Fruit fly (Drosophila melanogaster) whole organism, embryonic: Measurements from ENCODE around the gene superdeath.

ENCODE experiments used
- ATbp ChIP-seq: fragments of 200-800 bp; sonication (Bioruptor generic); optimal IDR thresholded peaks from 2 replicates; lab custom pipeline; 2017; ENCODE audit warnings: missing biosample characterization, mild to moderate bottlenecking, missing genetic modification characterization, missing genetic modification reagents
- BtbVII ChIP-seq: fragments of 200-800 bp; sonication (Bioruptor generic); optimal IDR thresholded peaks from 3 replicates; lab custom pipeline; 2017; ENCODE audit warnings: missing biosample characterization, mild to moderate bottlenecking, missing genetic modification characterization
- CG10543 ChIP-seq: fragments of 200-800 bp; sonication (Bioruptor generic); optimal IDR thresholded peaks from 3 replicates; lab custom pipeline; 2017; ENCODE audit warnings: missing biosample characterization, mild to moderate bottlenecking, missing genetic modification characterization, moderate library complexity
- CG10565 ChIP-seq: fragments of 200-800 bp; sonication (Bioruptor generic); optimal IDR thresholded peaks from 3 replicates; lab custom pipeline; 2016; ENCODE audit warnings: missing biosample characterization, mild to moderate bottlenecking, missing genetic modification characterization
- CG10979 ChIP-seq: fragments of 200-800 bp; sonication (Bioruptor generic); optimal IDR thresholded peaks from 2 replicates; lab custom pipeline; 2018; ENCODE audit warnings: missing biosample characterization, mild to moderate bottlenecking, missing genetic modification characterization, moderate library complexity
- CG12155 ChIP-seq: fragments of 200-800 bp; sonication (Bioruptor generic); optimal IDR thresholded peaks from 3 replicates; lab custom pipeline; 2016; ENCODE audit warnings: missing biosample characterization, missing genetic modification characterization
- CG13624 ChIP-seq: fragments of 200-800 bp; sonication (Bioruptor generic); optimal IDR thresholded peaks from 2 replicates; lab custom pipeline; 2016; ENCODE audit warnings: missing biosample characterization, missing genetic modification characterization
- CG1603 ChIP-seq: fragments of 200-800 bp; sonication (Bioruptor generic); optimal IDR thresholded peaks from 2 replicates; lab custom pipeline; 2019; ENCODE audit warnings: missing biosample characterization, mild to moderate bottlenecking, missing genetic modification characterization, moderate library complexity
- CG18476 ChIP-seq: fragments of 200-800 bp; sonication (Bioruptor generic); optimal IDR thresholded peaks from 2 replicates; lab custom pipeline; 2016; ENCODE audit warnings: missing biosample characterization, mild to moderate bottlenecking, missing genetic modification characterization
- CG2202 ChIP-seq: fragments of 200-800 bp; sonication (Bioruptor generic); optimal IDR thresholded peaks from 2 replicates; lab custom pipeline; 2018; ENCODE audit warnings: missing biosample characterization, mild to moderate bottlenecking, missing genetic modification characterization
- CG31224 ChIP-seq: fragments of 200-800 bp; sonication (Bioruptor generic); IDR thresholded peaks from 2 replicates; pipeline ENCODE4 v1.3.6; 2022; ENCODE audit warnings: missing biosample characterization, missing genetic modification characterization
- CG32532 ChIP-seq: fragments of 200-800 bp; sonication (Bioruptor generic); IDR thresholded peaks from 2 replicates; pipeline ENCODE4 v1.3.6; 2022; ENCODE audit warnings: missing biosample characterization, missing genetic modification characterization
- CG34376 ChIP-seq: fragments of 200-800 bp; sonication (Bioruptor generic); optimal IDR thresholded peaks from 2 replicates; lab custom pipeline; 2018; ENCODE audit warnings: missing biosample characterization, mild to moderate bottlenecking, missing genetic modification characterization
- CG3726 ChIP-seq: fragments of 200-800 bp; sonication (Bioruptor generic); IDR thresholded peaks from 3 replicates; pipeline ENCODE4, ENCODE4 v1.3.6; 2022; ENCODE audit warnings: missing biosample characterization, missing genetic modification characterization
- CG43689 ChIP-seq: fragments of 200-800 bp; sonication (Bioruptor generic); IDR thresholded peaks from 2 replicates; pipeline ENCODE4 v1.3.6; 2022; ENCODE audit warnings: missing biosample characterization, missing genetic modification characterization
- CG4404 ChIP-seq: fragments of 200-800 bp; sonication (Bioruptor generic); IDR thresholded peaks from 2 replicates; pipeline ENCODE4 v1.3.6; 2022; ENCODE audit warnings: missing biosample characterization, missing genetic modification characterization
- CG7271 ChIP-seq: fragments of 200-800 bp; sonication (Bioruptor generic); optimal IDR thresholded peaks from 2 replicates; lab custom pipeline; 2018; ENCODE audit warnings: missing biosample characterization, mild to moderate bottlenecking, missing genetic modification characterization, moderate library complexity
- CG8359 ChIP-seq: fragments of 200-800 bp; sonication (Bioruptor generic); optimal IDR thresholded peaks from 2 replicates; lab custom pipeline; 2017; ENCODE audit warnings: missing biosample characterization, mild to moderate bottlenecking, missing genetic modification characterization, borderline replicate concordance
- CG8944 ChIP-seq: fragments of 200-800 bp; sonication (Bioruptor generic); optimal IDR thresholded peaks from 3 replicates; lab custom pipeline; 2016; ENCODE audit warnings: missing biosample characterization, missing genetic modification characterization
- Dek ChIP-seq: fragments of 200-800 bp; sonication (Bioruptor generic); optimal IDR thresholded peaks from 3 replicates; lab custom pipeline; 2019; ENCODE audit warnings: missing biosample characterization, mild to moderate bottlenecking, missing genetic modification characterization, moderate library complexity
- Doc3 ChIP-seq: fragments of 200-800 bp; sonication (Bioruptor generic); IDR thresholded peaks from 3 replicates; pipeline ENCODE4 v1.3.6; 2022; ENCODE audit warnings: missing biosample characterization, missing genetic modification characterization; ENCODE audit not compliant: partially characterized antibody
- E2f2 ChIP-seq: fragments of 200-800 bp; sonication (Bioruptor generic); IDR thresholded peaks from 2 replicates; pipeline ENCODE4 v1.3.6; 2022; ENCODE audit warnings: missing biosample characterization, missing genetic modification characterization
- MBD-R2 ChIP-seq: fragments of 200-800 bp; sonication (Bioruptor generic); IDR thresholded peaks from 2 replicates; pipeline ENCODE4 v1.3.6; 2022; ENCODE audit warnings: missing biosample characterization, missing genetic modification characterization
- Mrtf ChIP-seq: fragments of 200-800 bp; sonication (Bioruptor generic); IDR thresholded peaks from 3 replicates; pipeline ENCODE4 v1.3.6; 2022; ENCODE audit warnings: missing biosample characterization, missing genetic modification characterization
- Opbp ChIP-seq: fragments of 200-800 bp; sonication (Bioruptor generic); IDR thresholded peaks from 3 replicates; pipeline ENCODE4 v1.3.6; 2022; ENCODE audit warnings: missing biosample characterization, missing genetic modification characterization; ENCODE audit not compliant: partially characterized antibody
- Sin3A ChIP-seq: fragments of >200 bp; optimal IDR thresholded peaks from 2 replicates; lab custom pipeline; 2018
- Ssrp ChIP-seq: fragments of 200-800 bp; sonication (Bioruptor generic); optimal IDR thresholded peaks from 2 replicates; lab custom pipeline; 2018; ENCODE audit warnings: missing biosample characterization, mild to moderate bottlenecking, missing genetic modification characterization, moderate library complexity
- TFAM ChIP-seq: fragments of 200-800 bp; sonication (Bioruptor generic); optimal IDR thresholded peaks from 2 replicates; lab custom pipeline; 2017; ENCODE audit warnings: missing biosample characterization, missing genetic modification characterization, inconsistent platforms
- Xrp1 ChIP-seq: fragments of 200-800 bp; sonication (Bioruptor generic); IDR thresholded peaks from 2 replicates; pipeline ENCODE4 v1.3.6; 2022; ENCODE audit warnings: missing biosample characterization, missing genetic modification characterization
- YL-1 ChIP-seq: fragments of 200-800 bp; sonication (Bioruptor generic); optimal IDR thresholded peaks from 3 replicates; lab custom pipeline; 2017; ENCODE audit warnings: missing biosample characterization, mild to moderate bottlenecking, missing genetic modification characterization
- aop ChIP-seq: fragments of 200-800 bp; sonication (Bioruptor generic); IDR thresholded peaks from 2 replicates; pipeline ENCODE4 v1.3.6; 2022; ENCODE audit warnings: missing biosample characterization, missing genetic modification characterization
- ara ChIP-seq: fragments of 200-800 bp; sonication (Bioruptor generic); IDR thresholded peaks from 2 replicates; pipeline ENCODE4 v1.3.6; 2022; ENCODE audit warnings: missing biosample characterization, missing genetic modification characterization
- ase ChIP-seq: fragments of 200-800 bp; sonication (Bioruptor generic); IDR thresholded peaks from 3 replicates; pipeline ENCODE4 v1.3.6; 2022; ENCODE audit warnings: missing biosample characterization, missing genetic modification characterization
- cas ChIP-seq: fragments of 200-800 bp; sonication (Bioruptor generic); IDR thresholded peaks from 2 replicates; pipeline ENCODE4 v1.3.6; 2022; ENCODE audit warnings: missing biosample characterization, missing genetic modification characterization
- cg ChIP-seq: fragments of 200-800 bp; sonication (Bioruptor generic); optimal IDR thresholded peaks from 3 replicates; lab custom pipeline; 2019; ENCODE audit warnings: missing biosample characterization, mild to moderate bottlenecking, missing genetic modification characterization, moderate library complexity
- chif ChIP-seq, 2 experiments: fragments of 200-800 bp; sonication (Bioruptor generic); optimal IDR thresholded peaks; 3 replicates each; lab custom pipeline; 2016; ENCODE audit warnings: missing biosample characterization in 2 of 2, missing genetic modification characterization in 2 of 2
- dmrt11E ChIP-seq: fragments of 200-800 bp; sonication (Bioruptor generic); optimal IDR thresholded peaks from 3 replicates; lab custom pipeline; 2018; ENCODE audit warnings: missing biosample characterization, mild to moderate bottlenecking, missing genetic modification characterization, moderate library complexity
- hkb ChIP-seq, 2 experiments: fragments of 200-800 bp in 1 of 2; fragments of >200 bp in 1 of 2; sonication (Bioruptor generic) in 1 of 2; IDR thresholded peaks in 1 of 2; optimal IDR thresholded peaks in 1 of 2; 2 replicates each; pipeline versions ENCODE4 v1.3.6 to Lab custom; 2017 to 2022; ENCODE audit warnings: missing biosample characterization in 1 of 2, missing genetic modification characterization in 1 of 2
- ind ChIP-seq: fragments of 200-800 bp; sonication (Bioruptor generic); optimal IDR thresholded peaks from 3 replicates; lab custom pipeline; 2016; ENCODE audit warnings: missing biosample characterization, missing genetic modification characterization
- lbe ChIP-seq: fragments of 200-800 bp; sonication (Bioruptor generic); optimal IDR thresholded peaks from 2 replicates; lab custom pipeline; 2016; ENCODE audit warnings: missing biosample characterization, mild to moderate bottlenecking, missing genetic modification characterization
- nom ChIP-seq: fragments of 200-800 bp; sonication (Bioruptor generic); optimal IDR thresholded peaks from 2 replicates; lab custom pipeline; 2017; ENCODE audit warnings: missing biosample characterization, missing genetic modification characterization, mild to moderate bottlenecking, moderate library complexity, missing genetic modification reagents
- pan ChIP-seq, 4 experiments: fragments of >200 bp in 3 of 4; fragments of 200-800 bp in 1 of 4; sonication (Bioruptor generic) in 1 of 4; optimal IDR thresholded peaks in 3 of 4; IDR thresholded peaks in 1 of 4; 2 replicates each; pipeline versions ENCODE4 v1.3.6 to Lab custom; 2017 to 2022; ENCODE audit warnings: missing biosample characterization in 2 of 4, missing genetic modification characterization in 2 of 4, mixed read lengths in 1 of 4
- pfk ChIP-seq: fragments of 200-800 bp; sonication (Bioruptor generic); optimal IDR thresholded peaks from 2 replicates; lab custom pipeline; 2018; ENCODE audit warnings: missing biosample characterization, mild to moderate bottlenecking, missing genetic modification characterization, moderate library complexity
- pita ChIP-seq: fragments of 200-800 bp; sonication (Bioruptor generic); optimal IDR thresholded peaks from 2 replicates; lab custom pipeline; 2017; ENCODE audit warnings: missing biosample characterization, mild to moderate bottlenecking, missing genetic modification characterization
- sob ChIP-seq: fragments of 200-800 bp; sonication (Bioruptor generic); IDR thresholded peaks from 2 replicates; pipeline ENCODE4 v1.3.6; 2022; ENCODE audit warnings: missing biosample characterization, missing genetic modification characterization
- sqz ChIP-seq: fragments of 200-800 bp; sonication (Bioruptor generic); optimal IDR thresholded peaks from 3 replicates; lab custom pipeline; 2018; ENCODE audit warnings: missing biosample characterization, mild to moderate bottlenecking, missing genetic modification characterization
- tgo ChIP-seq: fragments of 200-800 bp; sonication (Bioruptor generic); IDR thresholded peaks from 3 replicates; pipeline ENCODE4 v1.3.6; 2022; ENCODE audit warnings: missing biosample characterization, missing genetic modification characterization

The superdeath gene

dm6 chr3R:29122817-29123611 lies 15.4 kb upstream of the superdeath start, which contains the start of the genes yem and Ctl2 (continued):
- peak; percentile 3 for TF ChIP-seq pita (GFP tag; lab: Kevin White, UChicago)
- TF ChIP-seq CG2202 (tag; lab: Kevin White, UChicago), result peak; percentile 6
- TF ChIP-seq Opbp (GFP tag; lab: Robert Waterston, UW), result peak; percentile 35; the same call in 2 of the 3 replicates
- TF ChIP-seq CG12155 (GFP tag; lab: Kevin White, UChicago), result peak; percentile 83
- peak; percentile 76 for TF ChIP-seq CG18476
- no peak; the same call in 2 of the 3 replicates for TF ChIP-seq CG3726 (GFP tag; lab: Robert Waterston, UW)
- no peak; the same call in 1 of the 2 replicates for TF ChIP-seq cas
- TF ChIP-seq hkb (optimal IDR thresholded peaks at IDR 0.05; lab: Kevin White, UChicago), result peak; percentile 88
- no peak for TF ChIP-seq hkb (GFP tag; IDR thresholded peaks at IDR 0.05; lab: Robert Waterston, UW)
- no peak for TF ChIP-seq CG43689 (GFP tag; lab: Robert Waterston, UW)
- peak; percentile 82 for TF ChIP-seq MBD-R2 (GFP tag; lab: Robert Waterston, UW)
- no peak; the same call in 1 of the 2 replicates for TF ChIP-seq aop (GFP tag; lab: Robert Waterston, UW)
- 0 out of 3 replicates have a peak, but pooled peaks have one; percentile 27 for TF ChIP-seq Doc3 (GFP tag; lab: Robert Waterston, UW)
- TF ChIP-seq CG1603, result peak; percentile 66
- peak; percentile 60 for TF ChIP-seq YL-1
- peak; percentile 67 for TF ChIP-seq Dek (tag; lab: Kevin White, UChicago)
- no peak; the same call in 2 of the 3 replicates for TF ChIP-seq ase (GFP tag; lab: Robert Waterston, UW)
- TF ChIP-seq CG10979 (tag; lab: Kevin White, UChicago), result peak; percentile 32
- peak; percentile 76 for TF ChIP-seq ind (GFP tag; lab: Kevin White, UChicago)
- TF ChIP-seq Ssrp (tag; lab: Kevin White, UChicago), result peak; percentile 65
- no peak; the same call in none of the 2 replicates for TF ChIP-seq E2f2 (GFP tag; lab: Robert Waterston, UW)
- peak; percentile 97 for TF ChIP-seq Sin3A (lab: Kevin White, UChicago)
- no peak for TF ChIP-seq CG10565 (GFP tag; lab: Kevin White, UChicago)
- peak; percentile 75 to 84 for TF ChIP-seq chif (GFP tag; optimal IDR thresholded peaks at IDR 0.05; lab: Kevin White, UChicago)
- TF ChIP-seq CG31224 (GFP tag; lab: Robert Waterston, UW), result no peak; the same call in none of the 2 replicates
- no peak for TF ChIP-seq Xrp1
- peak; percentile 65 for TF ChIP-seq CG4404 (GFP tag; lab: Robert Waterston, UW)
- peak; percentile 40 for TF ChIP-seq pfk (GFP tag; lab: Kevin White, UChicago)
- TF ChIP-seq CG8944 (GFP tag; lab: Kevin White, UChicago), result peak; percentile 72
- no peak for TF ChIP-seq pan (optimal IDR thresholded peaks at IDR 0.05; lab: Kevin White, UChicago)
- peak in 1 of 2 experiments; percentile 9 for TF ChIP-seq pan (GFP tag; optimal IDR thresholded peaks at IDR 0.05 in 1 of 2, IDR thresholded peaks at IDR 0.05 in 1 of 2)
- TF ChIP-seq tgo (GFP tag; lab: Robert Waterston, UW), result peak; percentile 58; the same call in 1 of the 3 replicates
- TF ChIP-seq sob (GFP tag; lab: Robert Waterston, UW), result peak; percentile 75
- no peak for TF ChIP-seq CG7271 (tag; lab: Kevin White, UChicago)
- 0 out of 2 replicates have a peak, but pooled peaks have one; percentile 50 for TF ChIP-seq ara (GFP tag; lab: Robert Waterston, UW)
- TF ChIP-seq sqz (GFP tag; lab: Kevin White, UChicago), result no peak
- no peak for TF ChIP-seq TFAM (GFP tag; lab: Kevin White, UChicago)
- peak; percentile 16 for TF ChIP-seq nom (GFP tag; lab: Kevin White, UChicago)
- TF ChIP-seq CG13624, result peak; percentile 87
- peak; percentile 41 for TF ChIP-seq lbe (GFP tag; lab: Kevin White, UChicago)
- no peak for TF ChIP-seq CG8359 (GFP tag; lab: Kevin White, UChicago)
- peak; percentile 71 for TF ChIP-seq CG10543 (GFP tag; lab: Kevin White, UChicago)
- peak; percentile 49 for TF ChIP-seq CG34376 (GFP tag; lab: Kevin White, UChicago)
- TF ChIP-seq BtbVII (GFP tag; lab: Kevin White, UChicago), result peak; percentile 34
- TF ChIP-seq Mrtf (GFP tag; lab: Robert Waterston, UW), result peak; percentile 59
- peak; percentile 19 for TF ChIP-seq ATbp (GFP tag; lab: Kevin White, UChicago)
- TF ChIP-seq cg (GFP tag; lab: Kevin White, UChicago), result no peak
- TF ChIP-seq dmrt11E (tag; lab: Kevin White, UChicago), result peak; percentile 53
- no peak; the same call in none of the 2 replicates for TF ChIP-seq CG32532 (GFP tag; lab: Robert Waterston, UW)
